Worm (Caenorhabditis elegans): ENCODE measurements around the gene fbxa-108.

fbxa-108 gene

DNA sequence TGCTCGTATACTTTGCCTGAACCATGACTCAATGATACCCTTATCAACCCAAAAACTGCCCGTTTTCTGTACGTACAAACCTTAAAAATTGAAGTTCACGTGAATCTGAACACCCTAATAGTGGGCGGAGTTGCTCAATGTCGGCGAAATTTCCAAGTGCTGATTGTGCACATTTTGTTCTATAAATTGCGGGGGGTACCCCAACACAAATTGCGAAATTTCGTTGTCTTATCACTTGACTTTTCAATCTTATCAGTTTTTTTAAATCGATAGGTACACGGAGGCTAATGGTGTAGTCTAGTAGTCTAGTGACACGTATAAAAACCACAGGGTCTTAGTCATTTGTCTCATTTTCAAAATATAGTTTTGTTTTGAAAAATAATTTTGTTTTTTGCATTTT lies at the start of gene fbxa-108:
TSS of gene fbxa-108 (minus strand) at position 158 of the 400 bp plus-strand sequence.
- TF ChIP-seq F10E7.11 (tag; optimal IDR thresholded peaks at IDR 0.05) (no peak), nfya-2 (GFP tag; IDR thresholded peaks at IDR 0.05) (no peak), sptf-2 (GFP tag; optimal IDR thresholded peaks at IDR 0.05) (no peak), F57C9.4 (tag; optimal IDR thresholded peaks at IDR 0.05) (no peak), rec-8 (tag; optimal IDR thresholded peaks at IDR 0.05) (no peak), him-1 (tag; optimal IDR thresholded peaks at IDR 0.05) (no peak), ceh-100 (GFP tag; IDR thresholded peaks at IDR 0.05) (no peak), dpl-1 (GFP tag; optimal IDR thresholded peaks at IDR 0.05) (no peak), T26A5.8 (tag; optimal IDR thresholded peaks at IDR 0.05) (no peak), rcor-1 (GFP tag; IDR thresholded peaks at IDR 0.05) (no peak), pbrm-1 (GFP tag; IDR thresholded peaks at IDR 0.05) (no peak), hrde-1 (tag; optimal IDR thresholded peaks at IDR 0.05; ENCODE audit: borderline replicate concordance) (no peak), madf-10 (tag; optimal IDR thresholded peaks at IDR 0.05) (peak; percentile 33), lin-26 (GFP tag; IDR thresholded peaks at IDR 0.05) (no peak), let-607 (tag; optimal IDR thresholded peaks at IDR 0.05) (peak; percentile 14 to 35), F52B5.7 (tag; optimal IDR thresholded peaks at IDR 0.05) (no peak), nhr-80 (tag; optimal IDR thresholded peaks at IDR 0.05) (peak; percentile 99), madf-6 (GFP tag; IDR thresholded peaks at IDR 0.05) (no peak), B0336.3 (GFP tag; IDR thresholded peaks at IDR 0.05) (peak; percentile 64), nfyb-1 (GFP tag; IDR thresholded peaks at IDR 0.05) (peak; percentile 60; the same call in 1 of the 2 replicates), ets-4 (GFP tag; optimal IDR thresholded peaks at IDR 0.05) (peak; percentile 67), zim-3 (tag; optimal IDR thresholded peaks at IDR 0.05) (no peak), lsy-27 (tag; optimal IDR thresholded peaks at IDR 0.05; ENCODE audit: borderline replicate concordance, insufficient read depth) (no peak), egl-44 (GFP tag; IDR thresholded peaks at IDR 0.05) (0 out of 2 replicates have a peak, but pooled peaks have one; percentile 46), snpc-4 (GFP tag; optimal IDR thresholded peaks at IDR 0.05) (no peak), snpc-4 (tag; optimal IDR thresholded peaks at IDR 0.05) (peak in 3 of 4 experiments; percentile 45 to 71 (median 61)), snpc-1.3 (tag; optimal IDR thresholded peaks at IDR 0.05; ENCODE audit: insufficient read depth) (no peak), ztf-22 (GFP tag; optimal IDR thresholded peaks at IDR 0.05) (peak; percentile 79), nhr-90 (tag; optimal IDR thresholded peaks at IDR 0.05) (peak; percentile 59), rpc-1 (optimal IDR thresholded peaks at IDR 0.05) (no peak), rpc-1 (tag; optimal IDR thresholded peaks at IDR 0.05) (no peak), dox-1 (GFP tag; IDR thresholded peaks at IDR 0.05) (peak; percentile 55; the same call in 1 of the 2 replicates), Y53F4B.3 (GFP tag; IDR thresholded peaks at IDR 0.05) (no peak), Y79H2A.3 (GFP tag; conservative IDR thresholded peaks at IDR 0.05) (no peak), bed-1 (GFP tag; IDR thresholded peaks at IDR 0.05) (no peak), akir-1 (GFP tag; optimal IDR thresholded peaks at IDR 0.05) (no peak), lin-40 (tag; optimal IDR thresholded peaks at IDR 0.05) (no peak), cebp-2 (GFP tag; IDR thresholded peaks at IDR 0.05) (no peak), xnd-1 (tag; optimal IDR thresholded peaks at IDR 0.05) (no peak), B0019.2 (GFP tag; conservative IDR thresholded peaks at IDR 0.05) (no peak), B0261.1 (tag; optimal IDR thresholded peaks at IDR 0.05) (no peak), F22D6.2 (tag; optimal IDR thresholded peaks at IDR 0.05) (peak; percentile 9), F57A8.1 (GFP tag; optimal IDR thresholded peaks at IDR 0.05) (no peak), ceh-40 (GFP tag; IDR thresholded peaks at IDR 0.05) (no peak), nfya-1 (tag; optimal IDR thresholded peaks at IDR 0.05; ENCODE audit: borderline replicate concordance, insufficient read depth) (no peak), pha-4 (tag; optimal IDR thresholded peaks at IDR 0.05) (peak; percentile 82), lsl-1 (GFP tag; optimal IDR thresholded peaks at IDR 0.05) (no peak), tbp1 (GFP tag; optimal IDR thresholded peaks at IDR 0.05) (peak; percentile 22), atf-7 (tag; optimal IDR thresholded peaks at IDR 0.05) (peak; percentile 78)
